Fruit fly (Drosophila melanogaster) whole organism: ENCODE measurements around the gene CG6106.

ENCODE experiments used
- pan ChIP-seq: fragments of >200 bp; optimal IDR thresholded peaks from 2 replicates; lab custom pipeline; 2017
- psq ChIP-seq: fragments of >200 bp; optimal IDR thresholded peaks from 2 replicates; lab custom pipeline; 2017

dm6 chrX:18404150-18404631 is 45.5 kb downstream of the CG6106 start:
- TF ChIP-seq psq: no peak
- TF ChIP-seq pan (lab: Kevin White, UChicago): no peak
